Worm (Caenorhabditis elegans): Measurements from ENCODE around the gene C14C10.1.

The C14C10.1 gene

DNA sequence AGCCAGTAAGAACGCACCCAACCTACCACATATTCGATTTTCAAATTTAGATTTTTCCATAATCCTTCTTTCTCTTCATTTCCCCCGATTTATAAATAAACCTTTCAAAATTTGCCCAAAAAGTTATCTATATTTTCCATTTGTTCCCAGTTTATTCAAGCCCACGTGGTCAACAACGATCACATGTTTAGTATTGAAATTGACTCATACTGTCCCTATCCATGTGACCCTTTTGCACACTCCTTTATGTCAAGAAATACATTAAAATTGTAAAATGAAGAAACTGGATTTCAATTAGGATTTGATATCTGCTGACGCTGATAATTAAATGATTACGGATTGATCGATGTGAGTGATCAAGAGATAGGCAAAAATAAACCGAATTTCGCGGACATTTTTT lies 47.1 kb downstream of the C14C10.1 start (continued):
- TF ChIP-seq lir-3 (tag; optimal IDR thresholded peaks at IDR 0.05; ENCODE audit: poor library complexity) (peak; percentile 70), fkh-4 (tag; optimal IDR thresholded peaks at IDR 0.05; ENCODE audit: borderline replicate concordance) (no peak), xbp-1 (tag; optimal IDR thresholded peaks at IDR 0.05) (peak; percentile 26), skn-1 (tag; optimal IDR thresholded peaks at IDR 0.05) (peak; percentile 58), nhr-20 (tag; optimal IDR thresholded peaks at IDR 0.05) (peak; percentile 96), swsn-7 (tag; optimal IDR thresholded peaks at IDR 0.05) (peak; percentile 20), elt-2 (tag; optimal IDR thresholded peaks at IDR 0.05) (peak; percentile 66), isw-1 (GFP tag; IDR thresholded peaks at IDR 0.05) (no peak), efl-1 (optimal IDR thresholded peaks at IDR 0.05) (peak in 1 of 2 experiments; percentile 35), efl-1 (GFP tag; optimal IDR thresholded peaks at IDR 0.05 in 1 of 2) (peak; percentile 20 to 92), tlp-1 (tag; optimal IDR thresholded peaks at IDR 0.05) (no peak), C16A3.4 (tag; optimal IDR thresholded peaks at IDR 0.05) (peak; percentile 59)

DNA sequence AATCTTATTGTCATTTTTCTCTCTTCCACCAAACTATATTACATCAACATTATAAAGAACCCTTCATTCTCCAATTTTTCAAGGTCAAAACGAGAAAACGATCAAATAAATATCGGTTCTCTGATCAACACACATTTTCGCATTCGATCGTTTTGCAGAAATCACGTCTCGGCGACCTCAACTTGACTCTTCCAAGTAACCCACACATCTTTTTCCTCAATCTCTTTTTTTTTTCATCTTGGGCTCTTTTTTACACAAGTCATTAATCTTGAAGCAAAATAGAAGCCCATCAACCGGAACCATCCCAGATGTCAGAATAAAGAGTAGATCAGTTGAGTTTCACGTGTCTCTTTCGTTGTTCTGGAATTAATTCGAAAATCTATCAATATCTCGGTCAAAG lies 48.1 kb downstream of the C14C10.1 start:
- TF ChIP-seq nhr-84 (tag; optimal IDR thresholded peaks at IDR 0.05) (no peak), ets-5 (GFP tag; IDR thresholded peaks at IDR 0.05) (no peak), C34B4.2 (tag; optimal IDR thresholded peaks at IDR 0.05) (no peak), pax-3 (tag; optimal IDR thresholded peaks at IDR 0.05) (no peak), nhr-28 (tag; optimal IDR thresholded peaks at IDR 0.05) (no peak), unc-86 (tag; optimal IDR thresholded peaks at IDR 0.05) (no peak), alr-1 (tag; optimal IDR thresholded peaks at IDR 0.05; ENCODE audit: borderline replicate concordance) (no peak), dsc-1 (tag; optimal IDR thresholded peaks at IDR 0.05) (peak; percentile 93), skn-1 (tag; optimal IDR thresholded peaks at IDR 0.05) (no peak), blmp-1 (tag; optimal IDR thresholded peaks at IDR 0.05) (peak; percentile 54), dpl-1 (GFP tag; optimal IDR thresholded peaks at IDR 0.05) (no peak), ztf-11 (tag; optimal IDR thresholded peaks at IDR 0.05) (no peak), rnt-1 (tag; optimal IDR thresholded peaks at IDR 0.05) (peak; percentile 88), mef-2 (tag; optimal IDR thresholded peaks at IDR 0.05) (peak; percentile 60), unc-98 (GFP tag; IDR thresholded peaks at IDR 0.05) (no peak), efl-1 (optimal IDR thresholded peaks at IDR 0.05) (no peak), efl-1 (GFP tag; optimal IDR thresholded peaks at IDR 0.05 in 1 of 2) (peak in 1 of 2 experiments; percentile 36), nhr-19 (GFP tag; conservative IDR thresholded peaks at IDR 0.05) (peak; percentile 83), vab-15 (tag; optimal IDR thresholded peaks at IDR 0.05) (no peak), egl-27 (tag; optimal IDR thresholded peaks at IDR 0.05) (no peak), zag-1 (tag; optimal IDR thresholded peaks at IDR 0.05) (no peak), snu-23 (GFP tag; optimal IDR thresholded peaks at IDR 0.05) (no peak), tbx-2 (tag; optimal IDR thresholded peaks at IDR 0.05) (peak; percentile 21), ceh-8 (GFP tag; optimal IDR thresholded peaks at IDR 0.05) (no peak), C16A3.4 (tag; optimal IDR thresholded peaks at IDR 0.05) (peak; percentile 23), hlh-4 (tag; optimal IDR thresholded peaks at IDR 0.05) (no peak), sox-4 (tag; optimal IDR thresholded peaks at IDR 0.05) (no peak), fos-1 (tag; optimal IDR thresholded peaks at IDR 0.05) (no peak), ceh-90 (tag; optimal IDR thresholded peaks at IDR 0.05) (no peak), ces-1 (GFP tag; optimal IDR thresholded peaks at IDR 0.05) (no peak), lir-3 (tag; optimal IDR thresholded peaks at IDR 0.05; ENCODE audit: poor library complexity) (no peak), lin-39 (tag; optimal IDR thresholded peaks at IDR 0.05) (peak; percentile 54), unc-30 (tag; optimal IDR thresholded peaks at IDR 0.05) (no peak), fkh-10 (GFP tag; optimal IDR thresholded peaks at IDR 0.05) (no peak), nhr-237 (tag; optimal IDR thresholded peaks at IDR 0.05) (no peak), ztf-4 (tag; optimal IDR thresholded peaks at IDR 0.05) (no peak), ceh-82 (tag; optimal IDR thresholded peaks at IDR 0.05) (no peak), mep-1 (tag; optimal IDR thresholded peaks at IDR 0.05) (no peak), nhr-77 (tag; optimal IDR thresholded peaks at IDR 0.05) (no peak), mdl-1 (tag; optimal IDR thresholded peaks at IDR 0.05) (peak in 1 of 2 experiments; percentile 3), pqm-1 (tag; optimal IDR thresholded peaks at IDR 0.05) (no peak), lin-15B (tag; optimal IDR thresholded peaks at IDR 0.05) (no peak), mab-9 (GFP tag; IDR thresholded peaks at IDR 0.05) (no peak), fkh-4 (tag; optimal IDR thresholded peaks at IDR 0.05; ENCODE audit: borderline replicate concordance) (peak; percentile 78), jun-1 (tag; optimal IDR thresholded peaks at IDR 0.05) (no peak), ama-1 (optimal IDR thresholded peaks at IDR 0.05) (no peak)
